Fruit fly (Drosophila melanogaster): Measurements from ENCODE around the gene Lectin-galC1.
A peak's percentile ranks its signal among the peaks of the same experiment; 100 is the strongest.

The Lectin-galC1 gene

dm6 chr2L:19423467-19424122 lies 6.3 kb downstream of the Lectin-galC1 start, which contains the start of the genes Alp12 and CG13085 (continued):
- TF ChIP-seq CG1647 (GFP tag; optimal IDR thresholded peaks at IDR 0.05) (peak; percentile 93), CkIIα-i1 (GFP tag; IDR thresholded peaks at IDR 0.05) (peak; percentile 68), CG3995 (GFP tag; optimal IDR thresholded peaks at IDR 0.05) (peak; percentile 75), CG17361 (GFP tag; IDR thresholded peaks at IDR 0.05) (peak; percentile 99), dm (GFP tag; optimal IDR thresholded peaks at IDR 0.05) (peak; percentile 85), ERR (GFP tag; optimal IDR thresholded peaks at IDR 0.05) (peak; percentile 84), sug (tag; optimal IDR thresholded peaks at IDR 0.05) (peak; percentile 98), eyg (GFP tag; optimal IDR thresholded peaks at IDR 0.05) (peak; percentile 89), CG4707 (GFP tag; optimal IDR thresholded peaks at IDR 0.05) (peak; percentile 92), toy (GFP tag; IDR thresholded peaks at IDR 0.05) (peak; percentile 91), Drgx (GFP tag; IDR thresholded peaks at IDR 0.05) (peak; percentile 95), Max (GFP tag; optimal IDR thresholded peaks at IDR 0.05) (peak; percentile 97), CG12155 (GFP tag; optimal IDR thresholded peaks at IDR 0.05) (peak; percentile 95), Six4 (GFP tag; optimal IDR thresholded peaks at IDR 0.05) (peak; percentile 95), crp (GFP tag; optimal IDR thresholded peaks at IDR 0.05) (peak in 1 of 2 experiments; percentile 73), chif (GFP tag; optimal IDR thresholded peaks at IDR 0.05) (peak; percentile 91 to 97), CG30431 (GFP tag; optimal IDR thresholded peaks at IDR 0.05) (peak; percentile 94), CG4360 (GFP tag; IDR thresholded peaks at IDR 0.05) (peak; percentile 60), pfk (GFP tag; optimal IDR thresholded peaks at IDR 0.05) (peak; percentile 56), cato (GFP tag; optimal IDR thresholded peaks at IDR 0.05; ENCODE audit: borderline replicate concordance) (peak; percentile 94), Hmx (GFP tag; optimal IDR thresholded peaks at IDR 0.05) (peak; percentile 90), Chrac-16 (GFP tag; optimal IDR thresholded peaks at IDR 0.05) (peak; percentile 95), nau (GFP tag; optimal IDR thresholded peaks at IDR 0.05) (peak; percentile 99), CG7357 (GFP tag; IDR thresholded peaks at IDR 0.05) (peak; percentile 92), Opbp (GFP tag; IDR thresholded peaks at IDR 0.05; ENCODE audit: partially characterized antibody) (no peak; the same call in 2 of the 3 replicates), CG3281 (GFP tag; optimal IDR thresholded peaks at IDR 0.05) (peak; percentile 99), pita (GFP tag; optimal IDR thresholded peaks at IDR 0.05) (no peak), CG8924 (tag; optimal IDR thresholded peaks at IDR 0.05) (peak; percentile 99), wdn (GFP tag; IDR thresholded peaks at IDR 0.05) (peak; percentile 93), unpg (GFP tag; optimal IDR thresholded peaks at IDR 0.05) (peak; percentile 97), NC2α (GFP tag; optimal IDR thresholded peaks at IDR 0.05) (peak; percentile 84), Hey (tag; optimal IDR thresholded peaks at IDR 0.05) (peak; percentile 84), CG10267 (tag; optimal IDR thresholded peaks at IDR 0.05) (peak; percentile 95), gsb (GFP tag; IDR thresholded peaks at IDR 0.05) (peak; percentile 95), ranshi (GFP tag; IDR thresholded peaks at IDR 0.05) (peak; percentile 89), gsb-n (tag; optimal IDR thresholded peaks at IDR 0.05) (peak; percentile 96), jing (GFP tag; optimal IDR thresholded peaks at IDR 0.05) (peak; percentile 94), CG7372 (GFP tag; IDR thresholded peaks at IDR 0.05) (peak; percentile 97), ac (GFP tag; optimal IDR thresholded peaks at IDR 0.05) (peak; percentile 73), CG10147 (GFP tag; optimal IDR thresholded peaks at IDR 0.05) (peak; percentile 98), CG11723 (GFP tag; optimal IDR thresholded peaks at IDR 0.05) (peak; percentile 96), NfI (GFP tag; optimal IDR thresholded peaks at IDR 0.05) (peak; percentile 98), slp2 (GFP tag; optimal IDR thresholded peaks at IDR 0.05) (peak; percentile 92), CG9876 (GFP tag; optimal IDR thresholded peaks at IDR 0.05) (peak; percentile 80), CG18476 (GFP tag; optimal IDR thresholded peaks at IDR 0.05) (peak; percentile 96), Mad (GFP tag; optimal IDR thresholded peaks at IDR 0.05) (peak; percentile 95), br (optimal IDR thresholded peaks at IDR 0.05) (no peak), ci (GFP tag; IDR thresholded peaks at IDR 0.05) (peak; percentile 93), ttk (GFP tag; IDR thresholded peaks at IDR 0.05) (peak; percentile 94), Stat92E (GFP tag; optimal IDR thresholded peaks at IDR 0.05) (peak in 1 of 3 experiments; percentile 93)

Data from whole organism, embryonic.